Worm (Caenorhabditis elegans): ENCODE data around the gene oac-24.

DNA sequence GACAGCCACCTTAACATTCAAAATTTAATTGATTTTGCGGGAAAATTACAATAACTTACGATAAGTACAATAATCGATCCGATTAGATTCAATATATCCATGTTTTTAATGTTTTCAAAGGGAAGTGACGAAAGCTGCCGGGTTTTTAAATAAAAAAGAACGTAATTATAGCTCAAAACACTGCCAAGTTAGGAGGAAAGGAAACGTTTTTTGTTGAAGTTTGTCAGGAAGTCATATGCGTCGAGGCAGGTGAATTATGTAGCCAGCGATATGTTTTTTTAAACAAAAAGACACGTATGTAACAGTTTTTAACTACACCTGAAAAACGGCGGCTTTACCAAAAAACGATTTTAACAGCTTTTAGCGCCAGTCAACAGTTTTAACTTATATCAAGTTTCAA lies 44.9 kb upstream of the oac-24 start, which contains the start of gene srx-73:
- TF ChIP-seq nhr-76 (tag; optimal IDR thresholded peaks at IDR 0.05): no peak
- TF ChIP-seq sem-2 (GFP tag; optimal IDR thresholded peaks at IDR 0.05): no peak
- no peak for TF ChIP-seq ztf-11 (tag; optimal IDR thresholded peaks at IDR 0.05)
- TF ChIP-seq nhr-12 (tag; optimal IDR thresholded peaks at IDR 0.05): no peak
- TF ChIP-seq lsy-2 (tag; optimal IDR thresholded peaks at IDR 0.05): no peak
- TF ChIP-seq blmp-1 (tag; optimal IDR thresholded peaks at IDR 0.05): no peak
- no peak for TF ChIP-seq ceh-43 (GFP tag; optimal IDR thresholded peaks at IDR 0.05)
- TF ChIP-seq elt-1 (tag; optimal IDR thresholded peaks at IDR 0.05; ENCODE audit: borderline replicate concordance, insufficient read depth): no peak
- TF ChIP-seq lin-32 (GFP tag; optimal IDR thresholded peaks at IDR 0.05): no peak
- no peak for TF ChIP-seq nhr-28 (tag; optimal IDR thresholded peaks at IDR 0.05)

All from whole organism, mixed stage, embryonic.